Worm (Caenorhabditis elegans) whole organism, midembryonic: Measurements from ENCODE around the gene ZK682.7.
A peak's percentile ranks its signal among the peaks of the same experiment; 100 is the strongest.

ENCODE experiments used
- T22C8.4 ChIP-seq: fragments of 200-800 bp; sonication (Bioruptor generic); IDR thresholded peaks from 2 replicates; pipeline ENCODE4 v1.3.6; 2022; ENCODE audit warnings: missing genetic modification characterization, missing compliant biosample characterization
- cog-1 ChIP-seq: sonication (generic microtip); optimal IDR thresholded peaks from 2 replicates; lab custom pipeline; 2016; ENCODE audit warnings: missing genetic modification characterization, missing compliant biosample characterization
- flt-1 ChIP-seq: fragments of 200-800 bp; sonication (Bioruptor generic); IDR thresholded peaks from 2 replicates; pipeline ENCODE4 v1.3.6; 2022; ENCODE audit warnings: missing genetic modification characterization, missing compliant biosample characterization
- klf-2 ChIP-seq: fragments of 200-800 bp; sonication (Bioruptor generic); conservative IDR thresholded peaks from 2 replicates; pipeline ENCODE4 v1.3.6; 2022; ENCODE audit warnings: missing genetic modification reagents, missing genetic modification characterization, missing compliant biosample characterization
- med-1 ChIP-seq: sonication (generic microtip); optimal IDR thresholded peaks from 2 replicates; lab custom pipeline; 2017; ENCODE audit warnings: missing genetic modification characterization, mild to moderate bottlenecking, missing compliant biosample characterization, antibody characterized with exemption, missing genetic modification reagents; ENCODE audit not compliant: insufficient read depth
- ref-1 ChIP-seq: fragments of 200-800 bp; sonication (Bioruptor generic); conservative IDR thresholded peaks from 2 replicates; pipeline ENCODE4 v1.3.6; 2022; ENCODE audit warnings: missing genetic modification reagents, missing genetic modification characterization, missing compliant biosample characterization
- tab-1 ChIP-seq: fragments of 200-800 bp; sonication (Bioruptor generic); IDR thresholded peaks from 2 replicates; pipeline ENCODE4 v1.3.6; 2022; ENCODE audit warnings: missing genetic modification characterization, missing compliant biosample characterization
- ztf-23 ChIP-seq: fragments of 200-800 bp; sonication (Bioruptor generic); IDR thresholded peaks from 2 replicates; pipeline ENCODE4 v1.3.6; 2022; ENCODE audit warnings: missing genetic modification reagents, missing genetic modification characterization, missing compliant biosample characterization
- ztf-29 ChIP-seq: fragments of 200-800 bp; sonication (Bioruptor generic); IDR thresholded peaks from 2 replicates; pipeline ENCODE4 v1.3.6; 2022; ENCODE audit warnings: missing genetic modification reagents, missing genetic modification characterization, missing compliant biosample characterization

The ZK682.7 gene

DNA sequence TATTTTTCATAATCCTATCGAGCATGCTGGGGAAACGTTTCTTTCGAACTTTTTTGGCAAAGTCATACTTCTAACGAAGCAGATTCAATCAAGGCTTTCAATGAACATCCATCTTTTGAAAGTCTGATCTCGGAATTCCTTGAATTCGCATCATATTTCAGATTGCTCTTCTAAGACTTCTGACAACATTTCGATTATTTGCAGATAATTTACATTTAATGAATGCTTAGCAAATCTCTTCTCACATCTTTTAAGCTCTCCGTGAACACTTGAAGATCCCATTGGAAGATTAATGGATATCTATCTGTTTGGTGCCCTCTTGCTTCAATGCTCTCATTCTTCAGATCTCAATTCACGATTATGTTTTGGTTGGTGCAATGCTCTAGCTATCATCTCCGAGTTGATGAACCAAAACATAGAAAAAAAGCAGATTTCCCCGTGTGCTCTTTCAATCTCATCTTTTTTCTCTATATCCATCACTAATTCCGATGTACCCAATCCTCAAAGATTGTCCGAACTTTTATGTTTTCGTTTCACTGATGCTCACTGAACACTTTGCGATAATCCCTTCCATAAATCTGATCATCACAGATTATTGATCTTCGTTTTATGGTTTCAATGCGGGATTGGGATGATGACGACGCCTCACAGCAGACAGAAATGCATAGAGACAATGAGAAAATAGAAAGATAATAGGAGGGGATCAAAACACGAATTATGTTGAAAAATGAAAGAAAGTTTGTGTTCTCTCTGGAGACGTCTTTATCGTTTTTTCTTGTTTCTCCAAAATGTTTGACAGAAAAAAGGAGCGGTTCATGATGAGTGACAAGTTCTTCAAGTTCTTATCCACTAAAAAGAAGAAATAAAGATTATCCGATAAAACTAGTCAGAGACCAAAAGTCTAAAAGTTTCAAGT is 17.6 kb downstream of the ZK682.7 start:
- TF ChIP-seq ztf-29 (GFP tag; lab: Robert Waterston, UW) (no peak), ztf-23 (GFP tag; lab: Robert Waterston, UW) (no peak), cog-1 (tag; lab: Kevin White, UChicago) (no peak), klf-2 (GFP tag; lab: Robert Waterston, UW) (no peak), ref-1 (GFP tag; lab: Robert Waterston, UW) (no peak), T22C8.4 (no peak), med-1 (GFP tag; lab: Kevin White, UChicago) (no peak), flt-1 (GFP tag; lab: Robert Waterston, UW) (no peak)

DNA sequence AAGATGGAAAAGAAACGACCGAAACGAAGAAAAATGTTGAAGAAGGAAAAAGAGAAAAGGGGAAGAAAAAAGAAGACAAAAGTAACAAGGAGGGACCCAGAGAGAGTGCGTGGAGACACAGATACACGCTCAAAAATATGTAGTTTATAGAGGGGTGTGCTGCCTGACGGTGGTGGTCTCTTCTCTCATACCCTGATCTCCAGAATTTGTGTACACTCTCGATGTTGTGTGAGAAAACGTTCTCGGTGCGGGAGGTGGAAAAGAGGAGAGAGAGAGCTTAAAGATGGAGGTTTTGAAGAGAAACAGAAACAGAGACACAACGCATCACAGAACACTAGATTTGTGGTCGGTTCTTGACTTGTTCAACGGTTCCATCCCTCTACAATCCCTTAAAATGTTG is 18.4 kb downstream of the ZK682.7 start:
- TF ChIP-seq T22C8.4 (no peak), cog-1 (tag; lab: Kevin White, UChicago) (peak; percentile 27), med-1 (GFP tag; lab: Kevin White, UChicago) (no peak), flt-1 (GFP tag; lab: Robert Waterston, UW) (0 out of 2 replicates have a peak, but pooled peaks have one; percentile 11), ref-1 (GFP tag; lab: Robert Waterston, UW) (no peak), tab-1 (GFP tag; lab: Robert Waterston, UW) (no peak), klf-2 (GFP tag; lab: Robert Waterston, UW) (no peak), ztf-29 (GFP tag; lab: Robert Waterston, UW) (no peak)

DNA sequence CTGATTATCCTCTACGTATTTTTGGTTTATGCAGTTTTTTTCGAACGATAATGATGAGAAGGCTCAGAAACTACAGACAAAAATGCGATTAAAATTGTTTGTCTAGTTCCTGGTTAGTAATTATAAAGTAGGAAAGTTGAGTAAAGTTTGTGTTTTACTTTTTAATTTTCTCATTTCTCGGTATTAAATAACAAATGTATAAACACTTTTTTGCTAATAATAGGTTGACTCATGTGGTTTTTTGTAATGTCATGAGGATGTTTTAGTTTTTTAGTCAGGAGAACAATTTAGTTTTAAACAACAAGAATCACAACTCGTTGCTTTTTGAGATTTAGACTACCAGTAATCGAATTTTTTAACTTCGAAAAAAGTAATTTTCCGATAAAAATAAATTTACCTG is 19.3 kb downstream of the ZK682.7 start:
- no peak for TF ChIP-seq ztf-29 (GFP tag; lab: Robert Waterston, UW)
- TF ChIP-seq med-1 (GFP tag; lab: Kevin White, UChicago) = no peak
- no peak for TF ChIP-seq T22C8.4
- no peak for TF ChIP-seq ref-1 (GFP tag; lab: Robert Waterston, UW)
- no peak for TF ChIP-seq ztf-23 (GFP tag; lab: Robert Waterston, UW)
- no peak for TF ChIP-seq tab-1 (GFP tag; lab: Robert Waterston, UW)
- TF ChIP-seq cog-1 (tag; lab: Kevin White, UChicago) = no peak
- TF ChIP-seq flt-1 (GFP tag; lab: Robert Waterston, UW) = no peak
- no peak for TF ChIP-seq klf-2 (GFP tag; lab: Robert Waterston, UW)

DNA sequence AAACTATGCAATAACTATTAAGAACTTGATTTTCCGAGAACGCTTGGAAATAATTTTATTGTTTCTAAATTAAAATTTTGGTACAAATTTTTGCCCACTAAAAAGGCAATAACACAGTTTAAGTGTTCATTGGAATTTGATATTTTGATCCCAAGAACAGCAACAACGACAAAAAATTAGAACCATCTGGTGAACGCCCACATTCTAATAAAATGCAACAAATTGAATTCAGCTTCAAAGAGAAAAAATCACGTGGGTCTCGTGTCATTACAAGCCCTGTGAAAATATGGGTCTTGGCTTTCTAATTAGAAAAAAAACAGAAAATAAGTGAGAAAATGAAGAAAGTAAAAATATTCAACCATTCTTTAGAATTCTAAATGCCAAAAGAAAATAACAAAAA is 20.1 kb downstream of the ZK682.7 start:
- no peak for TF ChIP-seq klf-2 (GFP tag; lab: Robert Waterston, UW)
- TF ChIP-seq ztf-29 (GFP tag; lab: Robert Waterston, UW) = no peak
- no peak for TF ChIP-seq med-1 (GFP tag; lab: Kevin White, UChicago)
- no peak for TF ChIP-seq ref-1 (GFP tag; lab: Robert Waterston, UW)

DNA sequence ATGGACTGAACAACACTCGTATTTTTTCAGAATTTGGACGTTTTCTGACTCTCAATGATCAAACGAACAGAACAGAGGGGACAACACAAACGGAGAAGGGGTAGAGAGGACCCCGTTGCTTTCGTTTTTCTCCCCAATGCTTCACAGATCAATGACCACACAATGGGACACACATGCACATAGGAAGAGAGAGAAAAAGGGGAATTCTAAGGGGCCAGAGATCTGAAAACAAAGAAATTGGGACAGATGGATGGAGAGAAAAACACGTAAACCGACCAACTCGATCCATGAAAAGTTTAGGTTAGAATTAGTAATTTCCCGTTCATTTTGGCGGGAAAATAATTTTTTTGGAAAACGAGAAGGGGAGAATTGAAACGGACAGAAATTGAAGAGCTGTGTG is 21.5 kb downstream of the ZK682.7 start:
- no peak for TF ChIP-seq ztf-29 (GFP tag; lab: Robert Waterston, UW)
- no peak for TF ChIP-seq flt-1 (GFP tag; lab: Robert Waterston, UW)
- TF ChIP-seq med-1 (GFP tag; lab: Kevin White, UChicago) = no peak
- no peak for TF ChIP-seq ref-1 (GFP tag; lab: Robert Waterston, UW)
- TF ChIP-seq klf-2 (GFP tag; lab: Robert Waterston, UW) = no peak
- TF ChIP-seq T22C8.4 = no peak

DNA sequence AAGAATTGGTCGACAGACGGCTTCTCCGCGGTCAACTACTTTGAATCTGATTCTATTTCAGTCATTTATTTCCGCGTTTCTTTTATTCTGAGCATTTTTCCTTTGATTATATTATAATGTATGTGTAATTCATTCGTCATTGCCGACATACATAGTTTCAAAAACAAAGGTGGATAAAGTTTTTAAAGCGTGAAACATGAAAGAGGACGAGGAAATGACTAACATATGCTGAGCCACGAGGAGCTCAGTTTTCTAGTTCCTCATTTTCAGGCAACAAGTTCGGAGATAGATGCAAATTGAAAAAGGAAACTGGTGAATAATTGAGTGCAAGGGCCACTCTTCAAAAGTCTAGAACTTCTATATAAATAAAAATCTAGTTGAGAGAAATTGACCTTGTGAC is 23.8 kb downstream of the ZK682.7 start:
- TF ChIP-seq T22C8.4 = no peak
- no peak for TF ChIP-seq ztf-23 (GFP tag; lab: Robert Waterston, UW)
- TF ChIP-seq tab-1 (GFP tag; lab: Robert Waterston, UW) = no peak
- no peak for TF ChIP-seq med-1 (GFP tag; lab: Kevin White, UChicago)
- TF ChIP-seq ref-1 (GFP tag; lab: Robert Waterston, UW) = no peak
- TF ChIP-seq flt-1 (GFP tag; lab: Robert Waterston, UW) = no peak
- no peak for TF ChIP-seq ztf-29 (GFP tag; lab: Robert Waterston, UW)
- no peak for TF ChIP-seq cog-1 (tag; lab: Kevin White, UChicago)
- no peak for TF ChIP-seq klf-2 (GFP tag; lab: Robert Waterston, UW)

DNA sequence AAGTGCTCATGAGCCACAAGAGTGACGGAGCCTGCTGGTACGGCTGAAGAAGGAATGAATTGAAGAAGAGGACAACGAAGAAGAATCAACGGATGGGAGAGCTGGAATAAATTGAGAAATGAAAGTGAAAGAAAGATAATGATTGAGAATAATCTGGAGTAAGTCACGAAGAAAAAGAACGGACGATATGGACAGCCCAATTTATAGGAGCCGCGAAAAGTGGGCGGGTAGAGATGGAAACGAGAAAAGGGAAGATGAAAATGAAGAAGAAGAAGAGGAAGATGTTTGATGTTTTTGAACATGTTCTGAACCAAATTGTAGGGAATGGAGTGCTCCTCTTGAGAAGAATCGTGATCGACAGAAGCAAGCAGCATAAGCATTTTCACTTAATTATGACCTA is 25.6 kb downstream of the ZK682.7 start, which contains the start of gene slc-17.7:
Gene slc-17.7, minus strand, starts transcription at position 101 of the 400 bp plus-strand sequence.
- TF ChIP-seq klf-2 (GFP tag; lab: Robert Waterston, UW) (no peak), ztf-29 (GFP tag; lab: Robert Waterston, UW) (no peak), ztf-23 (GFP tag; lab: Robert Waterston, UW) (no peak), tab-1 (GFP tag; lab: Robert Waterston, UW) (no peak), med-1 (GFP tag; lab: Kevin White, UChicago) (no peak), flt-1 (GFP tag; lab: Robert Waterston, UW) (no peak)

DNA sequence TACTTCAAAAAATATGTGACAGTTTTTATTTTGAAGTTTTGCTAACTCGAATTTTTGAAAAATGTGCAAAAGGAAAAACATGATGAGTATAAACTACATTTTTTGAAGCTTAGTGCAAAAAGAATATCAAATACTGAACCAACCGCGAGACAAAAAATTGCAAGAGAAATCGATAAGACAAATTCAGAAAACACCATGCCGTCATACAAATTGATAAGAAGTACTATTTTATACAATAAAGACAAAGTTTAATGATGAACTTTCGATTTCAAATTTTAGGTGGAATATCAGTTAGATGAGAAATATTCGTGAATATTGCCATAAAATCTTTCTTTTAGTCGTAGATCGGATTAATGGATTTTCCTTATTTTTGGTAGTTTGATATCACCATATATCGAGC is 29.3 kb downstream of the ZK682.7 start:
- TF ChIP-seq cog-1 (tag; lab: Kevin White, UChicago) = no peak
- no peak for TF ChIP-seq ztf-23 (GFP tag; lab: Robert Waterston, UW)
- TF ChIP-seq med-1 (GFP tag; lab: Kevin White, UChicago) = no peak
- TF ChIP-seq klf-2 (GFP tag; lab: Robert Waterston, UW) = no peak
- TF ChIP-seq ztf-29 (GFP tag; lab: Robert Waterston, UW) = no peak
- TF ChIP-seq ref-1 (GFP tag; lab: Robert Waterston, UW) = no peak
- TF ChIP-seq flt-1 (GFP tag; lab: Robert Waterston, UW) = no peak
- TF ChIP-seq T22C8.4 = no peak
- TF ChIP-seq tab-1 (GFP tag; lab: Robert Waterston, UW) = no peak

DNA sequence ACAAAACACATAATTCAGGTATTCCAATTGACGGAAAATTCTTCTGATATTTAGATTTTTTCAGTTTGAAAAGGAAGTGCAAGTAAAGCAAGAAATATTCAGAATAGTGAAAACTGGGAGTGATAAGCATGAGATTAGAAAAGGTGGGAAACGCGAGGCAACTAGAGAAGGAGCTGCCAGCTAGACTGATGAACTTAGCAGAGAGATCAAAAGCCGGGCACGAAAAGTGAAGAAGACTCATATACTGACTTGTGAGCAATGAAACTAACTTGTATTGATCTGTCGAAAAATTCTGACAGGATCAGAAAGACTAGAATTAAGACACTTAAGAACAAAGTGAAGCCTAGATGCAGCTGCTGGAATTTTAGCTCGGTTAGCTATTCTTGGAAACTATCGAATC is 30.5 kb downstream of the ZK682.7 start, which contains the start of gene nhr-36:
Gene nhr-36, minus strand, starts transcription at position 101 of the 400 bp plus-strand sequence.
- no peak for TF ChIP-seq flt-1 (GFP tag; lab: Robert Waterston, UW)
- TF ChIP-seq ref-1 (GFP tag; lab: Robert Waterston, UW) = no peak
- no peak for TF ChIP-seq ztf-23 (GFP tag; lab: Robert Waterston, UW)
- TF ChIP-seq klf-2 (GFP tag; lab: Robert Waterston, UW) = no peak
- TF ChIP-seq cog-1 (tag; lab: Kevin White, UChicago) = no peak
- TF ChIP-seq med-1 (GFP tag; lab: Kevin White, UChicago) = no peak
- no peak for TF ChIP-seq ztf-29 (GFP tag; lab: Robert Waterston, UW)
- TF ChIP-seq tab-1 (GFP tag; lab: Robert Waterston, UW) = no peak
- TF ChIP-seq T22C8.4 = no peak
